Fruit fly (Drosophila melanogaster): ENCODE measurements around the gene Rpt4R.

Gene Rpt4R

dm6 chr3L:11953217-11953616 lies 11.5 kb downstream of the Rpt4R start, which contains the start of gene obst-G (continued):
- no peak for TF ChIP-seq CG6683 (GFP tag; optimal IDR thresholded peaks at IDR 0.05)
- TF ChIP-seq dan (GFP tag; IDR thresholded peaks at IDR 0.05), result no peak
- TF ChIP-seq sens (GFP tag), result no peak
- TF ChIP-seq twi (tag; optimal IDR thresholded peaks at IDR 0.05), result no peak

dm6 chr3L:11953783-11954182 lies 12.1 kb downstream of the Rpt4R start, which contains the start of gene CG7248:
CG7248 (plus strand) TSS chr3L:11954083.
- TF ChIP-seq CG9609 (GFP tag; optimal IDR thresholded peaks at IDR 0.05) (no peak), H2.0 (GFP tag; IDR thresholded peaks at IDR 0.05) (no peak), exex (tag; optimal IDR thresholded peaks at IDR 0.05) (peak; percentile 70), HLH3B (GFP tag; IDR thresholded peaks at IDR 0.05) (no peak), CG12155 (GFP tag; optimal IDR thresholded peaks at IDR 0.05) (no peak), Hmr (GFP tag; optimal IDR thresholded peaks at IDR 0.05) (no peak), nom (GFP tag; optimal IDR thresholded peaks at IDR 0.05) (no peak)

dm6 chr3L:11957669-11958333 lies 16.1 kb downstream of the Rpt4R start, which contains the start of the genes CG11570 and CG43294:
CG11570 (minus strand) TSS chr3L:11957769.
CG43294 (plus strand) TSS chr3L:11958283.
- TF ChIP-seq CG17802 (tag; optimal IDR thresholded peaks at IDR 0.05) (no peak), YL-1 (GFP tag; optimal IDR thresholded peaks at IDR 0.05) (no peak), unpg (GFP tag; optimal IDR thresholded peaks at IDR 0.05) (no peak), CG3065 (GFP tag; optimal IDR thresholded peaks at IDR 0.05) (no peak), Vsx1 (GFP tag; optimal IDR thresholded peaks at IDR 0.05) (no peak), MESR4 (GFP tag; optimal IDR thresholded peaks at IDR 0.05) (no peak), Fer3 (tag; optimal IDR thresholded peaks at IDR 0.05) (no peak), CG12769 (tag; optimal IDR thresholded peaks at IDR 0.05) (no peak), CHES-1-like (GFP tag; optimal IDR thresholded peaks at IDR 0.05) (no peak), CG17568 (GFP tag; optimal IDR thresholded peaks at IDR 0.05) (no peak), CG15269 (tag; optimal IDR thresholded peaks at IDR 0.05) (no peak), ab (GFP tag; optimal IDR thresholded peaks at IDR 0.05) (no peak), lab (GFP tag; optimal IDR thresholded peaks at IDR 0.05) (no peak), CG31441 (GFP tag; IDR thresholded peaks at IDR 0.05) (no peak), CG8281 (tag; optimal IDR thresholded peaks at IDR 0.05) (no peak), CG10147 (GFP tag; optimal IDR thresholded peaks at IDR 0.05) (no peak), eyg (GFP tag; optimal IDR thresholded peaks at IDR 0.05) (no peak), btn (GFP tag; optimal IDR thresholded peaks at IDR 0.05) (no peak)

- no peak for TF ChIP-seq CG6689 (GFP tag; IDR thresholded peaks at IDR 0.05)
- no peak for TF ChIP-seq CG10209 (GFP tag; optimal IDR thresholded peaks at IDR 0.05)
- 0 out of 3 replicates have a peak, but pooled peaks have one; percentile 25 for TF ChIP-seq dysf (GFP tag; IDR thresholded peaks at IDR 0.05)
- TF ChIP-seq CG13123 (GFP tag; optimal IDR thresholded peaks at IDR 0.05), result no peak
- TF ChIP-seq CG11560 (tag; IDR thresholded peaks at IDR 0.05), result no peak
- no peak for TF ChIP-seq MBD-R2 (GFP tag; IDR thresholded peaks at IDR 0.05)
- TF ChIP-seq sens (GFP tag), result peak; percentile 21
- TF ChIP-seq CG13424 (tag; optimal IDR thresholded peaks at IDR 0.05), result no peak
- TF ChIP-seq hkb (optimal IDR thresholded peaks at IDR 0.05), result no peak
- TF ChIP-seq hkb (GFP tag; IDR thresholded peaks at IDR 0.05), result no peak
- TF ChIP-seq CG15514 (GFP tag; optimal IDR thresholded peaks at IDR 0.05), result no peak
- TF ChIP-seq Pdp1 (GFP tag; optimal IDR thresholded peaks at IDR 0.05), result peak in 1 of 2 experiments; percentile 49
- TF ChIP-seq gcm2 (GFP tag; optimal IDR thresholded peaks at IDR 0.05), result no peak
- TF ChIP-seq mld (GFP tag; IDR thresholded peaks at IDR 0.05; ENCODE audit: partially characterized antibody), result no peak
- TF ChIP-seq CG4730 (GFP tag; IDR thresholded peaks at IDR 0.05), result no peak
- peak; percentile 62 for TF ChIP-seq CG34376 (GFP tag; optimal IDR thresholded peaks at IDR 0.05)
- no peak for TF ChIP-seq unc-4 (GFP tag; IDR thresholded peaks at IDR 0.05; ENCODE audit: partially characterized antibody)
- TF ChIP-seq sqz (GFP tag; optimal IDR thresholded peaks at IDR 0.05), result no peak
- no peak for TF ChIP-seq CrebB (tag; optimal IDR thresholded peaks at IDR 0.05)
These were observed 24.4 kb downstream of the Rpt4R start, which contains the start of gene prc for dm6 chr3L:11966104-11966503. prc (minus strand) TSS chr3L:11966131.

All from whole organism, embryonic.